Fruit fly (Drosophila melanogaster): ENCODE results near the gene CG13685.

CG13685 gene

DNA sequence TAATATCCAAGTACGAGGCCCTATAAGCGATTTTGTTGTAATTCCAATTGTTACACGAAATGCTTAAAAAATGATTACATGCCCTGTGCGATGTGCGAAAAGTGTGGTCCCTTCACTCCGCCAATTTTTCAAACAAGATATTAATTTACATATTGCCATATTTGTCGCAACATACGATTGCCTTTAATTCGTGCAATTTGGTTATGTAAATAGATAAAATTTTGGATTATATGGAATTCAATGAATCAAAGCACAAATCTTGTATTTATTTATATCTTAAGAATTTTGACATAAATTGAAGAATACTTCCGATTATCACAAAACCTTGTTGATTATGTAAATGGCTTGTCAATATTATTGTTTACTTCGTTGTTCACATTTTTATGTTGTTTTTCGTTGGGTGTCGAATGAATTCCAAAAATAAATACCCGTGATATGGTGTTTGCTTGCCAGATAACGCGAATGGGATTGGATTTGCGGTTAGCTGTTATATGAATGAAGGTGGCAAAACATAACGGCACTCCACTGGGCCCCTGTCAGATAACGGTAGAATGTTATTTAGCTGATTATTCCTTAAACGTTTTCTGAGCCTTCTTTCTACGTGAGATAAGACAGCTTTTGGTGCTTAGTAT, 35.0 kb downstream of the CG13685 start (continued):
- TF ChIP-seq CG5245 (GFP tag; optimal IDR thresholded peaks at IDR 0.05) (no peak), ara (GFP tag; IDR thresholded peaks at IDR 0.05) (no peak), HLH4C (GFP tag; IDR thresholded peaks at IDR 0.05; ENCODE audit: partially characterized antibody) (no peak), CG11723 (GFP tag; optimal IDR thresholded peaks at IDR 0.05) (no peak), CG11560 (tag; IDR thresholded peaks at IDR 0.05) (no peak), gcm (GFP tag; optimal IDR thresholded peaks at IDR 0.05) (no peak), MBD-R2 (GFP tag; IDR thresholded peaks at IDR 0.05) (no peak), Meics (GFP tag; optimal IDR thresholded peaks at IDR 0.05) (no peak), mirr (GFP tag; optimal IDR thresholded peaks at IDR 0.05) (peak; percentile 78), CG32772 (GFP tag; IDR thresholded peaks at IDR 0.05) (no peak), Mes4 (GFP tag; optimal IDR thresholded peaks at IDR 0.05) (no peak), E2f2 (GFP tag; IDR thresholded peaks at IDR 0.05) (no peak), ind (GFP tag; optimal IDR thresholded peaks at IDR 0.05) (no peak), CG11247 (GFP tag; IDR thresholded peaks at IDR 0.05) (no peak), CG7556 (GFP tag; optimal IDR thresholded peaks at IDR 0.05) (no peak), D19A (tag; optimal IDR thresholded peaks at IDR 0.05) (no peak), tup (GFP tag; optimal IDR thresholded peaks at IDR 0.05) (no peak), CG15269 (tag; optimal IDR thresholded peaks at IDR 0.05) (peak; percentile 64), Dbx (GFP tag; IDR thresholded peaks at IDR 0.05) (peak; percentile 25; the same call in 1 of the 3 replicates), Hr51 (GFP tag; optimal IDR thresholded peaks at IDR 0.05) (peak in 1 of 2 experiments; percentile 16), zf30C (GFP tag; optimal IDR thresholded peaks at IDR 0.05) (no peak), vvl (GFP tag; IDR thresholded peaks at IDR 0.05) (no peak), CG4360 (GFP tag; IDR thresholded peaks at IDR 0.05) (peak; percentile 5; the same call in 1 of the 2 replicates), HLHmδ (GFP tag; optimal IDR thresholded peaks at IDR 0.05) (no peak), Vsx1 (GFP tag; optimal IDR thresholded peaks at IDR 0.05) (peak; percentile 31), Nf-YC (tag; optimal IDR thresholded peaks at IDR 0.05) (no peak), CG18476 (GFP tag; optimal IDR thresholded peaks at IDR 0.05) (no peak), CG18619 (GFP tag; optimal IDR thresholded peaks at IDR 0.05) (no peak), CG4707 (GFP tag; optimal IDR thresholded peaks at IDR 0.05) (no peak), mam (GFP tag; optimal IDR thresholded peaks at IDR 0.05) (no peak), CG34376 (GFP tag; optimal IDR thresholded peaks at IDR 0.05) (peak; percentile 52), CG42726 (GFP tag; IDR thresholded peaks at IDR 0.05; ENCODE audit: partially characterized antibody) (no peak), Fer3 (tag; optimal IDR thresholded peaks at IDR 0.05) (no peak), CG13894 (tag; optimal IDR thresholded peaks at IDR 0.05) (no peak), sima (GFP tag; optimal IDR thresholded peaks at IDR 0.05) (no peak), CG16813 (GFP tag; IDR thresholded peaks at IDR 0.05; ENCODE audit: partially characterized antibody) (no peak), CG34224 (GFP tag; IDR thresholded peaks at IDR 0.05; ENCODE audit: partially characterized antibody) (no peak), tna (GFP tag; IDR thresholded peaks at IDR 0.05; ENCODE audit: partially characterized antibody) (no peak), CG17912 (GFP tag; optimal IDR thresholded peaks at IDR 0.05) (no peak), zen (tag; optimal IDR thresholded peaks at IDR 0.05) (no peak), Fer2 (tag; optimal IDR thresholded peaks at IDR 0.05) (no peak), pum (GFP tag; optimal IDR thresholded peaks at IDR 0.05) (no peak), shn (GFP tag; optimal IDR thresholded peaks at IDR 0.05) (no peak), oc (tag; optimal IDR thresholded peaks at IDR 0.05) (no peak), CG14441 (GFP tag; IDR thresholded peaks at IDR 0.05) (no peak), HLH54F (GFP tag; optimal IDR thresholded peaks at IDR 0.05) (no peak), H2.0 (GFP tag; IDR thresholded peaks at IDR 0.05) (no peak), disco-r (GFP tag; optimal IDR thresholded peaks at IDR 0.05) (no peak)
